Fruit fly (Drosophila melanogaster) whole organism: ENCODE results near the gene trio.

Experiments used
- CG8478 ChIP-seq: fragments of >200 bp; optimal IDR thresholded peaks from 2 replicates; lab custom pipeline; 2018; ENCODE audit warnings: inconsistent platforms
- Dll ChIP-seq: fragments of >200 bp; optimal IDR thresholded peaks from 2 replicates; lab custom pipeline; 2017
- EcR ChIP-seq, 2 experiments: fragments of >200 bp; optimal IDR thresholded peaks; 2 replicates each; lab custom pipeline; 2017; ENCODE audit warnings: missing biosample characterization in 2 of 2, missing genetic modification characterization in 2 of 2, missing genetic modification reagents in 2 of 2
- pan ChIP-seq: fragments of >200 bp; optimal IDR thresholded peaks from 2 replicates; lab custom pipeline; 2017
- psq ChIP-seq: fragments of >200 bp; optimal IDR thresholded peaks from 2 replicates; lab custom pipeline; 2017
- usp ChIP-seq: fragments of >200 bp; optimal IDR thresholded peaks from 2 replicates; lab custom pipeline; 2017; ENCODE audit warnings: missing biosample characterization, missing genetic modification characterization, mixed read lengths

trio gene

DNA sequence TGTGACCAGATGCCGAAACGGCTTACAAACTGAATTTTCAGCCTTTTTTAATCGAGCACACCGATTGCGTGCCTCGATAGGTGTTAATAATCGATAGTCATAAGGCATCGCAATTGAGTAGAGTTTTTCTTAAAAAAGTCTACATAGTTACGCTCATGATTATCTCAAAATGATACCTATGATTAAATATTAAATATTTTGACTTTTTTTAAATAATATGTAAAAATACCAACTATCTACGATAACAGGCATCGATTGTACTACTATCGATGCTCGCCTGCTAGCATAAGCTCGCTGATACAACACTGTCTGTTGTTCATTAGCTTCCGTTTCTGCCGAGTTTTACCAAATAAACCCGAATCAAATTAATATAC, 199 bp upstream of the trio start:
- TF ChIP-seq Dll (lab: Kevin White, UChicago) (no peak), psq (lab: Kevin White, UChicago) (no peak), pan (lab: Kevin White, UChicago) (no peak), usp (GFP tag; lab: Kevin White, UChicago) (no peak), EcR (GFP tag; optimal IDR thresholded peaks at IDR 0.05; lab: Kevin White, UChicago) (no peak), CG8478 (lab: Kevin White, UChicago) (no peak)

DNA sequence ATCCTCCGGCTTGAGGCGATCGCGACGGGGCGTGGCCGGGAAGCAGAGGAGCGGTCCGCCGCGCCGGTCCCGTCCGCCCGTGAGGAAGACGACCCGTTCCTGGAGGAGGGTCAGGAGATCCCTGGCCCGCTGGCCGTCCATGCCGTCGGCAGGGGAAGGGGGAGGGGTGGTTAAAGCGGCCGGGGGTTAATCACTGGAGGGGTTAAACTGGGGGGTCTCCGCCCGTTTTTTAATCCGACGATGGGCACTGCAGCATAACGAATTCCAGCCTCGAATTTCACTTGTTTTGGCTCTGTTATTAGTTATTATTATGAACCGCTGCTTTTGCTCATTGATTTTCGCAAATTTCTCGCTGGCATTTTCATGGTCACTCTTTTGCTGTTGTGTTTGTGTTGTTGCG, 987 bp downstream of the trio start:
- TF ChIP-seq pan (lab: Kevin White, UChicago) (no peak), CG8478 (lab: Kevin White, UChicago) (no peak), Dll (lab: Kevin White, UChicago) (no peak), psq (lab: Kevin White, UChicago) (no peak), EcR (GFP tag; optimal IDR thresholded peaks at IDR 0.05; lab: Kevin White, UChicago) (no peak), usp (GFP tag; lab: Kevin White, UChicago) (no peak)

dm6 chr3L:1032569-1032968, 2.1 kb downstream of the trio start:
- no peak for TF ChIP-seq EcR (GFP tag; optimal IDR thresholded peaks at IDR 0.05; lab: Kevin White, UChicago)
- TF ChIP-seq usp (GFP tag; lab: Kevin White, UChicago), result no peak
- no peak for TF ChIP-seq pan (lab: Kevin White, UChicago)
- no peak for TF ChIP-seq CG8478 (lab: Kevin White, UChicago)
- TF ChIP-seq Dll (lab: Kevin White, UChicago), result no peak
- TF ChIP-seq psq (lab: Kevin White, UChicago), result no peak

DNA sequence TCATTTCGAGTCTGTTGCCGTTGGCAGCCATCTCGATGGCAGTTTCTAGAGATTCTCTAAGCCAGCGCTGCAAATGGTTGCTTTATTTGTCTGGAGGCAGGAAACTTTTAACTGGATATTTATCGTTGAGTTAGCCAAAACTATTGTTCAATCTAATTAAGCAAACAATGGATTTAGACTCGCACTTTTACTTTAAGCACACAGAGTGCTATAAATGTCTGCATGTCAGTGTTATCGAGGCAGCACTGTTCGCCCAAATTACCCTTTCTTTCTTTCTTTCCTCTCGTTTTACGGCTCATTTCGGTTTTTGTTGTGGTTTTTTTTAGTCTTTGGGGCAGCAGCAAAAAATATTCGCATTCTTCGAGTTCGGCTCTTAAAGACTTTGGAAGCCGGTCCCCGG, 3.0 kb downstream of the trio start:
- TF ChIP-seq CG8478 (lab: Kevin White, UChicago) (no peak), psq (lab: Kevin White, UChicago) (no peak), EcR (GFP tag; optimal IDR thresholded peaks at IDR 0.05; lab: Kevin White, UChicago) (no peak), pan (lab: Kevin White, UChicago) (no peak), usp (GFP tag; lab: Kevin White, UChicago) (no peak), Dll (lab: Kevin White, UChicago) (no peak)

dm6 chr3L:1030908-1031545, 3.6 kb downstream of the trio start:
- no peak for TF ChIP-seq CG8478 (lab: Kevin White, UChicago)
- peak; percentile 79 for TF ChIP-seq pan (lab: Kevin White, UChicago)

DNA sequence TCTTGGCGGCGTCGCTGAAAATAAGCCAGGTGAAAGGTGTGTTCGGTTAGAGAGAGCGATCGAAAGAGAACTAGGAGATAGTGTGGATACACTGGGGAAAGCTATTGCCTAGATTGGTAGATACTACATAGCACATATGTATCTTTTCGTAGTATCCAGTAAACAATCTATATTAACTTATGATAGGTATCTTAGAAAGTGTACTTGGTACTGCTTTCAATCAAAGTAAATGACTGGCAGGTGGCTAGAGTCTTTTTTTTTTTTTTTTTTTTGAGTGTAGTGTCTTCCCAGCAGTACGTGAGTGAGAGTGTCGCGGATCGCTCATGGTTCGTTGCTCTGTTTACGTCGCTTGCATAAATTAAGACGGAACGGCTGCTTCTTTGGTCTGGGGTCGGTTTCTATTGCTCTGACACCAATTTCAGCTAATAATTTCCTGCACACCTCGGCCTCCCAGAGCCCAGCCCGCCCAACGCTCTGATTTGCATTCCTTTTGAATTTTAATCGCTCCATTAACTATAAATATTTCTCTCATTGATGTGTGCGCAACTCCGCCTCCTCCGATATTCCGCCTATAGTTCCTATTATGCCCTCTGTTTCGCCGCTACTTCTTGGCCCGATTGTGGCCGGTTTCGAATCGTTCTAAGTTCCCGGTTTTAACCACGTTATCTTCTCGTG, 4.9 kb downstream of the trio start:
- no peak for TF ChIP-seq pan (lab: Kevin White, UChicago)
- TF ChIP-seq CG8478 (lab: Kevin White, UChicago), result no peak
- TF ChIP-seq Dll (lab: Kevin White, UChicago), result no peak

DNA sequence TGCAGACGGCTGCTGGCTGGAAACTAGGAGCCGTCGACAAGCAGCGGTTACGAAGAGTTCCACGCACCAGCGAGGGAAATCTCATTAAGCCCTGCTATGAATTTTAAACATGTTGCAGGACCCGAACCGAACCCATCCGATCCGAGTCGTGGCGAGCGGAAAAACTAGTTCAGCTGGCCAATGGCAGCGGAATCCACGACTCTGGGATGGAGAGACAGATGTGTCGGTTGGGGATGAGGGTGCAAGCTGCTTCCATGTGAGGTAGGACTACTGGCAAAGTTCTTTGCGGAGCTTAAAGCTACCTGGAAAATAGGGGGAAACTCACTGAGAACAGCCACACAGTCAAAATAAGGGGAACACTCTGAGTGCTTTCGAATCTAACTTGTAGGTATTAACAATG, 10.9 kb downstream of the trio start:
- no peak for TF ChIP-seq pan (lab: Kevin White, UChicago)
- no peak for TF ChIP-seq usp (GFP tag; lab: Kevin White, UChicago)
- no peak for TF ChIP-seq psq (lab: Kevin White, UChicago)
- TF ChIP-seq CG8478 (lab: Kevin White, UChicago), result no peak
- TF ChIP-seq Dll (lab: Kevin White, UChicago), result no peak
- no peak for TF ChIP-seq EcR (GFP tag; optimal IDR thresholded peaks at IDR 0.05; lab: Kevin White, UChicago)

- TF ChIP-seq usp (GFP tag; lab: Kevin White, UChicago) (no peak), pan (lab: Kevin White, UChicago) (no peak), psq (lab: Kevin White, UChicago) (no peak), CG8478 (lab: Kevin White, UChicago) (no peak), Dll (lab: Kevin White, UChicago) (no peak), EcR (GFP tag; optimal IDR thresholded peaks at IDR 0.05; lab: Kevin White, UChicago) (no peak)
Observed at dm6 chr3L:1022783-1023182, 11.9 kb downstream of the trio start.

DNA sequence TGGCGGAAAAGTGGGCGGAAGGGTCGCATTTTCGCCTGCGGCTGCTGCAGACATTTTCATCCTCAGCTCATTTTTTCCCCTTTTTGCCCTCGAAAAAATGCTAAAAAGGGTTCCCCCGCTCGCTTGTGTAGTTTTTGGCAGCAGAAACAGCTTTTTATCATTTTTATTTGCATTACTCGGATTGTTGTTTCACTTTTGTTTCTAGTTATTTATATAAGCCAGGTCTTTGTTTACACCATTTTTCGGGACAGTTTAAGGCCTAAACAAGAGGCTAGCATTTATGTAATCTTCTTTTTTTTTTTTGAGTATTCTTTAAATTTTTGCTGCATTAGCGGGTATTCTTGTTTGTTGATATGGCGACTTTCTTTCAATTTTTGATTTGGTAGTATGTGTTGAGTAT, 12.5 kb downstream of the trio start:
- TF ChIP-seq psq (lab: Kevin White, UChicago) (no peak), CG8478 (lab: Kevin White, UChicago) (no peak), EcR (GFP tag; optimal IDR thresholded peaks at IDR 0.05; lab: Kevin White, UChicago) (no peak), pan (lab: Kevin White, UChicago) (no peak), Dll (lab: Kevin White, UChicago) (no peak), usp (GFP tag; lab: Kevin White, UChicago) (no peak)

dm6 chr3L:1021642-1022041, 13.0 kb downstream of the trio start:
- TF ChIP-seq CG8478 (lab: Kevin White, UChicago) (no peak), EcR (GFP tag; optimal IDR thresholded peaks at IDR 0.05; lab: Kevin White, UChicago) (no peak), Dll (lab: Kevin White, UChicago) (no peak), usp (GFP tag; lab: Kevin White, UChicago) (no peak), pan (lab: Kevin White, UChicago) (no peak), psq (lab: Kevin White, UChicago) (no peak)

DNA sequence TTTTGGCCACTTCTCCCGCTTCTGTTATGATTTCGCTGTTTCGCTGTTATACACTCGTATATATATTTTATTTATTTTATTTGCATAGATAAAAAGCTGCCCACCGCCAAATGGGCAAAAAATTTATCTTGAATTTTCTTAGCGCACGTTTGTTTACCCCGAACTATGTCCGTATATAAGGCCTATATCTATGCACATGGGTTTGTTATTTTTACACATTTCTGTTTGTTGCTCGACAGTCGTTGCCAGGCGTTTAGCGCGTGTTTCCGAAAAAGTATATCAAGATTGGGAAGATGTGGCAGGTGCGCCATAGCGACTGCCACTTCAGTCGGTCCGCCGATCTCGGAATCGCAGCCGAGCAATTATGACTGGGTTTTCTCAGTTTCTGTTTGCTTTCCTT, 14.8 kb downstream of the trio start:
- TF ChIP-seq Dll (lab: Kevin White, UChicago), result no peak
- no peak for TF ChIP-seq usp (GFP tag; lab: Kevin White, UChicago)
- no peak for TF ChIP-seq CG8478 (lab: Kevin White, UChicago)
- TF ChIP-seq psq (lab: Kevin White, UChicago), result no peak
- no peak for TF ChIP-seq pan (lab: Kevin White, UChicago)
- no peak for TF ChIP-seq EcR (GFP tag; optimal IDR thresholded peaks at IDR 0.05; lab: Kevin White, UChicago)
